Fruit fly (Drosophila melanogaster): ENCODE measurements around the gene ImpL2.

The ImpL2 gene

dm6 chr3L:4262384-4262783 is 26.4 kb upstream of the ImpL2 start, which contains the start of the genes CG11586 and VhaM9.7-a (continued):
- TF ChIP-seq Eip74EF (GFP tag; optimal IDR thresholded peaks at IDR 0.05) (peak in 1 of 2 experiments; percentile 8), gfzf (GFP tag; optimal IDR thresholded peaks at IDR 0.05) (peak; percentile 56), sob (GFP tag; IDR thresholded peaks at IDR 0.05) (no peak), Sry-β (GFP tag; optimal IDR thresholded peaks at IDR 0.05) (no peak), CG34224 (GFP tag; IDR thresholded peaks at IDR 0.05; ENCODE audit: partially characterized antibody) (peak; percentile 71), CG12659 (GFP tag; optimal IDR thresholded peaks at IDR 0.05) (peak; percentile 68), Mes4 (GFP tag; optimal IDR thresholded peaks at IDR 0.05) (no peak), ewg (GFP tag; optimal IDR thresholded peaks at IDR 0.05) (peak; percentile 8), sqz (GFP tag; optimal IDR thresholded peaks at IDR 0.05) (peak; percentile 43), CG10147 (GFP tag; optimal IDR thresholded peaks at IDR 0.05) (no peak), onecut (GFP tag; IDR thresholded peaks at IDR 0.05) (peak; percentile 100), bbx (GFP tag; IDR thresholded peaks at IDR 0.05; ENCODE audit: partially characterized antibody) (0 out of 2 replicates have a peak, but pooled peaks have one; percentile 9), gcm2 (GFP tag; optimal IDR thresholded peaks at IDR 0.05) (no peak), ato (GFP tag; IDR thresholded peaks at IDR 0.05; ENCODE audit: partially characterized antibody) (0 out of 2 replicates have a peak, but pooled peaks have one; percentile 6), Elba2 (GFP tag; optimal IDR thresholded peaks at IDR 0.05) (no peak), Doc3 (GFP tag; IDR thresholded peaks at IDR 0.05; ENCODE audit: partially characterized antibody) (peak; percentile 73; the same call in 2 of the 3 replicates), nerfin-1 (tag; optimal IDR thresholded peaks at IDR 0.05) (no peak), MESR4 (GFP tag; optimal IDR thresholded peaks at IDR 0.05) (no peak), CG4707 (GFP tag; optimal IDR thresholded peaks at IDR 0.05) (no peak), TFAM (GFP tag; optimal IDR thresholded peaks at IDR 0.05) (no peak), CG7556 (GFP tag; optimal IDR thresholded peaks at IDR 0.05) (no peak), CG2712 (tag; optimal IDR thresholded peaks at IDR 0.05) (peak; percentile 40), CG7839 (tag; optimal IDR thresholded peaks at IDR 0.05) (peak; percentile 26), luna (GFP tag; optimal IDR thresholded peaks at IDR 0.05) (no peak), CG8765 (GFP tag; IDR thresholded peaks at IDR 0.05) (no peak), row (GFP tag; IDR thresholded peaks at IDR 0.05) (peak; percentile 51), sd (tag; optimal IDR thresholded peaks at IDR 0.05) (peak; percentile 21), CG33557 (GFP tag; optimal IDR thresholded peaks at IDR 0.05) (no peak), Adf1 (GFP tag; IDR thresholded peaks at IDR 0.05) (no peak), ind (GFP tag; optimal IDR thresholded peaks at IDR 0.05) (peak; percentile 25), CG10462 (GFP tag; optimal IDR thresholded peaks at IDR 0.05) (peak; percentile 31), Opbp (GFP tag; IDR thresholded peaks at IDR 0.05; ENCODE audit: partially characterized antibody) (0 out of 3 replicates have a peak, but pooled peaks have one; percentile 17), dan (GFP tag; IDR thresholded peaks at IDR 0.05) (no peak), phol (tag; optimal IDR thresholded peaks at IDR 0.05) (peak; percentile 55), CG34422 (GFP tag; IDR thresholded peaks at IDR 0.05) (no peak), az2 (GFP tag; optimal IDR thresholded peaks at IDR 0.05) (no peak), pzg (GFP tag; optimal IDR thresholded peaks at IDR 0.05) (peak; percentile 60), CG4328 (GFP tag; optimal IDR thresholded peaks at IDR 0.05) (no peak), inv (GFP tag; IDR thresholded peaks at IDR 0.05; ENCODE audit: partially characterized antibody) (peak; percentile 35; the same call in 1 of the 2 replicates), crp (GFP tag; optimal IDR thresholded peaks at IDR 0.05) (no peak), fd102C (GFP tag; optimal IDR thresholded peaks at IDR 0.05) (no peak), Oli (tag; optimal IDR thresholded peaks at IDR 0.05) (no peak), CG4854 (GFP tag; optimal IDR thresholded peaks at IDR 0.05) (no peak), Nf-YC (tag; optimal IDR thresholded peaks at IDR 0.05) (peak; percentile 22), BEAF-32 (GFP tag; optimal IDR thresholded peaks at IDR 0.05) (peak; percentile 66), CG2678 (tag; optimal IDR thresholded peaks at IDR 0.05) (no peak), CG30431 (GFP tag; optimal IDR thresholded peaks at IDR 0.05) (no peak), amos (GFP tag; IDR thresholded peaks at IDR 0.05; ENCODE audit: partially characterized antibody) (peak; percentile 41; the same call in 1 of the 2 replicates)

Measured in whole organism, embryonic.